Worm (Caenorhabditis elegans) whole organism, L4 larva: ENCODE results near the gene vars-1.

Experiments
- F49E8.2 ChIP-seq: sonication (generic microtip); optimal IDR thresholded peaks from 2 replicates; lab custom pipeline; 2016; ENCODE audit warnings: missing compliant biosample characterization, mild to moderate bottlenecking, missing genetic modification characterization, borderline replicate concordance
- fos-1 ChIP-seq: fragments of 150-350 bp; optimal IDR thresholded peaks from 2 replicates; lab custom pipeline; 2014; ENCODE audit warnings: missing biosample characterization, missing genetic modification characterization
- mdl-1 ChIP-seq, 2 experiments: fragments of 150-350 bp in 1 of 2; sonication (generic microtip) in 1 of 2; optimal IDR thresholded peaks; 2 replicates each; lab custom pipeline; 2014 to 2017; ENCODE audit warnings: missing biosample characterization in 2 of 2, missing genetic modification characterization in 2 of 2
- nhr-11 ChIP-seq: fragments of 150-350 bp; optimal IDR thresholded peaks from 2 replicates; lab custom pipeline; 2014; ENCODE audit warnings: missing biosample characterization, missing genetic modification characterization
- pha-4 ChIP-seq, 2 experiments: fragments of 150-350 bp in 1 of 2; fragments of 200-800 bp in 1 of 2; sonication (Bioruptor generic) in 1 of 2; IDR thresholded peaks in 1 of 2; optimal IDR thresholded peaks in 1 of 2; 2 replicates each; pipeline versions ENCODE4 v1.3.6 to Lab custom; 2014 to 2022; ENCODE audit warnings: missing genetic modification characterization in 2 of 2, missing genetic modification reagents in 2 of 2, missing biosample characterization in 1 of 2, missing compliant biosample characterization in 1 of 2
- php-3 ChIP-seq: fragments of 200-800 bp; sonication (Bioruptor generic); IDR thresholded peaks from 2 replicates; pipeline ENCODE4 v1.3.6; 2022; ENCODE audit warnings: missing genetic modification reagents, missing genetic modification characterization, missing compliant biosample characterization
- snpc-4 ChIP-seq: fragments of 150-350 bp; optimal IDR thresholded peaks from 2 replicates; lab custom pipeline; 2014; ENCODE audit warnings: missing biosample characterization, missing genetic modification characterization
- unc-62 ChIP-seq, 3 experiments: fragments of 150-350 bp in 1 of 3; sonication (generic microtip); optimal IDR thresholded peaks in 2 of 3; peaks in 1 of 3; 1 replicate in 1 of 3; 2 replicates in 2 of 3; lab custom pipeline; 2014 to 2017; ENCODE audit warnings: missing biosample characterization in 3 of 3, missing genetic modification characterization in 3 of 3, missing genetic modification reagents in 3 of 3, missing genotype in 1 of 3
- zip-2 ChIP-seq: fragments of 150-350 bp; optimal IDR thresholded peaks from 2 replicates; lab custom pipeline; 2014; ENCODE audit warnings: missing biosample characterization, missing genetic modification characterization
- ztf-11 ChIP-seq: fragments of 150-350 bp; optimal IDR thresholded peaks from 2 replicates; lab custom pipeline; 2014; ENCODE audit warnings: missing biosample characterization, missing genetic modification characterization

- TF ChIP-seq ztf-11 (tag; lab: Kevin White, UChicago): no peak
- no peak for TF ChIP-seq unc-62 (GFP tag; optimal IDR thresholded peaks at IDR 0.05 in 1 of 2; lab: Kevin White, UChicago)
- no peak for TF ChIP-seq unc-62 (tag; optimal IDR thresholded peaks at IDR 0.05; lab: Kevin White, UChicago)
- no peak for TF ChIP-seq F49E8.2 (tag; lab: Kevin White, UChicago)
- TF ChIP-seq fos-1 (tag; lab: Kevin White, UChicago): no peak
- no peak for TF ChIP-seq zip-2 (tag; lab: Kevin White, UChicago)
- TF ChIP-seq mdl-1 (tag; optimal IDR thresholded peaks at IDR 0.05; lab: Kevin White, UChicago): no peak
- no peak for TF ChIP-seq php-3 (GFP tag; lab: Robert Waterston, UW)
- no peak for TF ChIP-seq nhr-11
- TF ChIP-seq pha-4 (GFP tag; IDR thresholded peaks at IDR 0.05; lab: Robert Waterston, UW): no peak
- TF ChIP-seq pha-4 (tag; optimal IDR thresholded peaks at IDR 0.05; lab: Kevin White, UChicago): no peak
- TF ChIP-seq snpc-4: no peak
Observed at ce11 chrV:8010846-8011245, 20.4 kb upstream of the vars-1 start, which contains the start of gene lmtr-2.
